Worm (Caenorhabditis elegans): ENCODE data around the gene C50B8.6.

DNA sequence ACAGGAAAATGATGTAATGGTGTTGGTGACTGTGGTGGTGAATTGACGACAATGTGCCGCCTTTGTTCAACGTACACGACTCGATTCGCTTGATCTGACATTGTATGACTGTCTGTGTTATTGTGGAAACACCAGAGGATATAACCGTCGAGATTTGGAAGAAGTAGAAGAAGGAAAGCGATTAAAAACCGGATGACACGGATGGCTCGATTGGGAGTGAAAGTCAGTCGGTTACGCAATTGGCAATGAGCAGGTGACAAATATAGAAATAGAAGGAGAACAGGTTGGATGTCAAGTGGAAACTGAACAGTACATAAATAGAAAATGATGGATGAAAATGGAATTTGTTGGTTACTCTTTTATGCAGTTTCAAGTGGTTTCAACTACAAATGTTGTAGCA lies 22.1 kb downstream of the C50B8.6 start, which contains the start of gene rdy-2:
- TF ChIP-seq unc-62 (GFP tag; optimal IDR thresholded peaks at IDR 0.05) (no peak), egl-27 (tag; optimal IDR thresholded peaks at IDR 0.05) (no peak), lin-35 (GFP tag; optimal IDR thresholded peaks at IDR 0.05) (no peak), fkh-10 (GFP tag; optimal IDR thresholded peaks at IDR 0.05) (no peak), unc-30 (tag; optimal IDR thresholded peaks at IDR 0.05) (no peak), mdl-1 (tag; optimal IDR thresholded peaks at IDR 0.05) (no peak), mep-1 (tag; optimal IDR thresholded peaks at IDR 0.05) (no peak)

Data from whole organism, L1 larva.